Fruit fly (Drosophila melanogaster) whole organism, wandering third instar larva: ENCODE data around the gene Lsp1alpha.
A peak's percentile ranks its signal among the peaks of the same experiment; 100 is the strongest.

ENCODE experiments used
- Abd-B ChIP-seq: fragments of >200 bp; optimal IDR thresholded peaks from 2 replicates; lab custom pipeline; 2017; ENCODE audit warnings: missing biosample characterization, missing genetic modification characterization
- CG32264 ChIP-seq: fragments of 200-800 bp; sonication (Bioruptor generic); optimal IDR thresholded peaks from 2 replicates; lab custom pipeline; 2016; ENCODE audit warnings: missing biosample characterization, missing genetic modification characterization
- CG9705 ChIP-seq: fragments of 200-800 bp; sonication (Bioruptor generic); optimal IDR thresholded peaks from 2 replicates; lab custom pipeline; 2018; ENCODE audit warnings: missing biosample characterization, mild to moderate bottlenecking, missing genetic modification characterization
- CrebA ChIP-seq: fragments of 200-800 bp; sonication (Bioruptor generic); optimal IDR thresholded peaks from 2 replicates; lab custom pipeline; 2016; ENCODE audit warnings: missing biosample characterization, mild to moderate bottlenecking, missing genetic modification characterization, borderline replicate concordance
- Dif ChIP-seq: fragments of 200-275, 200-300 bp; sonication (Bioruptor generic); optimal IDR thresholded peaks from 2 replicates; lab custom pipeline; 2018; ENCODE audit warnings: missing biosample characterization, missing genetic modification characterization; ENCODE audit not compliant: partially characterized antibody
- GATAd ChIP-seq: sonication (Bioruptor generic); optimal IDR thresholded peaks from 2 replicates; lab custom pipeline; 2016; ENCODE audit warnings: missing biosample characterization, missing genetic modification characterization
- HLH106 ChIP-seq: fragments of 200-800 bp; optimal IDR thresholded peaks from 3 replicates; lab custom pipeline; 2019; ENCODE audit warnings: missing biosample characterization, mild to moderate bottlenecking, missing genetic modification characterization, moderate library complexity
- Hnf4 ChIP-seq: fragments of 200-800 bp; sonication (Bioruptor generic); optimal IDR thresholded peaks from 2 replicates; lab custom pipeline; 2016; ENCODE audit warnings: missing biosample characterization, mild to moderate bottlenecking, missing genetic modification characterization
- Hr83 ChIP-seq: fragments of 200-300 bp; sonication (Bioruptor generic); optimal IDR thresholded peaks from 2 replicates; lab custom pipeline; 2016; ENCODE audit warnings: missing biosample characterization, mild to moderate bottlenecking, missing genetic modification characterization, moderate library complexity; ENCODE audit not compliant: poor library complexity, severe bottlenecking
- Jra ChIP-seq: sonication (Bioruptor generic); optimal IDR thresholded peaks from 2 replicates; lab custom pipeline; 2016; ENCODE audit warnings: missing biosample characterization, missing genetic modification characterization
- Mio ChIP-seq: sonication (Bioruptor generic); optimal IDR thresholded peaks from 2 replicates; lab custom pipeline; 2016; ENCODE audit warnings: missing biosample characterization, missing genetic modification characterization
- Myc ChIP-seq: fragments of >200 bp; optimal IDR thresholded peaks from 2 replicates; lab custom pipeline; 2017
- N ChIP-seq: fragments of >200 bp; optimal IDR thresholded peaks from 2 replicates; lab custom pipeline; 2018; ENCODE audit warnings: missing biosample characterization, missing external identifiers, missing genetic modification characterization
- OdsH ChIP-seq: fragments of 200-800 bp; sonication (Bioruptor generic); optimal IDR thresholded peaks from 2 replicates; lab custom pipeline; 2016; ENCODE audit warnings: missing biosample characterization, mild to moderate bottlenecking, missing genetic modification characterization
- Rel ChIP-seq, 2 experiments: fragments of 200-800 bp; sonication (Bioruptor generic) in 1 of 2; optimal IDR thresholded peaks; 2 replicates in 1 of 2; 3 replicates in 1 of 2; lab custom pipeline; 2016 to 2019; ENCODE audit warnings: mild to moderate bottlenecking in 2 of 2, missing biosample characterization in 2 of 2, missing genetic modification characterization in 2 of 2, moderate library complexity in 1 of 2
- Sp1 ChIP-seq: fragments of 200-800 bp; sonication (Bioruptor generic); optimal IDR thresholded peaks from 3 replicates; lab custom pipeline; 2019; ENCODE audit warnings: missing biosample characterization, mild to moderate bottlenecking, missing genetic modification characterization, moderate library complexity
- Vsx2 ChIP-seq: fragments of 200-300, 225-300 bp; sonication (Bioruptor generic); optimal IDR thresholded peaks from 2 replicates; lab custom pipeline; 2018; ENCODE audit warnings: missing biosample characterization, missing genetic modification characterization; ENCODE audit not compliant: partially characterized antibody
- br ChIP-seq: fragments of 200-800 bp; sonication (Bioruptor generic); optimal IDR thresholded peaks from 2 replicates; lab custom pipeline; 2016; ENCODE audit warnings: missing biosample characterization, missing genetic modification characterization
- brk ChIP-seq: fragments of 200-800 bp; sonication (Bioruptor generic); optimal IDR thresholded peaks from 2 replicates; lab custom pipeline; 2016; ENCODE audit warnings: missing biosample characterization, mild to moderate bottlenecking, missing genetic modification characterization
- dl ChIP-seq, 2 experiments: fragments of 175-275, 200-275 bp in 1 of 2; fragments of 200-275 bp in 1 of 2; sonication (Bioruptor generic); optimal IDR thresholded peaks; lab custom pipeline; 2018; ENCODE audit warnings: mild to moderate bottlenecking in 2 of 2, missing biosample characterization in 2 of 2, missing genetic modification characterization in 2 of 2, moderate library complexity in 2 of 2; ENCODE audit not compliant: partially characterized antibody in 2 of 2, insufficient read depth in 1 of 2
- dmrt93B ChIP-seq: fragments of 200-800 bp; sonication (Bioruptor generic); optimal IDR thresholded peaks from 2 replicates; lab custom pipeline; 2018; ENCODE audit warnings: missing biosample characterization, mild to moderate bottlenecking, missing genetic modification characterization
- dsf ChIP-seq: sonication (Bioruptor generic); optimal IDR thresholded peaks from 2 replicates; lab custom pipeline; 2016; ENCODE audit warnings: missing biosample characterization, missing genetic modification characterization, borderline replicate concordance
- ey ChIP-seq: fragments of 200-800 bp; sonication (Bioruptor generic); optimal IDR thresholded peaks from 2 replicates; lab custom pipeline; 2016; ENCODE audit warnings: missing biosample characterization, missing genetic modification characterization
- foxo ChIP-seq, 2 experiments: fragments of 200-800 bp; sonication (Bioruptor generic); optimal IDR thresholded peaks; 2 replicates in 1 of 2; 3 replicates in 1 of 2; lab custom pipeline; 2016 to 2017; ENCODE audit warnings: missing biosample characterization in 2 of 2, missing genetic modification characterization in 2 of 2
- fru ChIP-seq: fragments of 200-800 bp; sonication (Bioruptor generic); optimal IDR thresholded peaks from 3 replicates; lab custom pipeline; 2016; ENCODE audit warnings: missing biosample characterization, mild to moderate bottlenecking, missing genetic modification characterization
- h ChIP-seq: fragments of 200-800 bp; sonication (Bioruptor generic); optimal IDR thresholded peaks from 3 replicates; lab custom pipeline; 2016; ENCODE audit warnings: missing biosample characterization, mild to moderate bottlenecking, missing genetic modification characterization
- jim ChIP-seq: fragments of 175-275, 200-325 bp; sonication (Bioruptor generic); optimal IDR thresholded peaks from 2 replicates; lab custom pipeline; 2016; ENCODE audit warnings: missing biosample characterization, mild to moderate bottlenecking, missing genetic modification characterization
- lola ChIP-seq: fragments of >200 bp; optimal IDR thresholded peaks from 2 replicates; lab custom pipeline; 2017; ENCODE audit warnings: missing biosample characterization, missing genetic modification characterization
- pan ChIP-seq: fragments of >200 bp; optimal IDR thresholded peaks from 2 replicates; lab custom pipeline; 2017
- psq ChIP-seq: fragments of 200-800 bp; sonication (Bioruptor generic); optimal IDR thresholded peaks from 3 replicates; lab custom pipeline; 2017; ENCODE audit warnings: missing biosample characterization, mild to moderate bottlenecking, missing genetic modification characterization, moderate library complexity
- rgr ChIP-seq: fragments of 200-800 bp; sonication (Bioruptor generic); optimal IDR thresholded peaks from 3 replicates; lab custom pipeline; 2016; ENCODE audit warnings: missing biosample characterization, mild to moderate bottlenecking, missing genetic modification characterization
- sage ChIP-seq: fragments of 200-800 bp; sonication (Bioruptor generic); optimal IDR thresholded peaks from 2 replicates; lab custom pipeline; 2016; ENCODE audit warnings: missing biosample characterization, mild to moderate bottlenecking, missing genetic modification characterization
- sv ChIP-seq: fragments of 200-800 bp; sonication (Bioruptor generic); optimal IDR thresholded peaks from 3 replicates; lab custom pipeline; 2016; ENCODE audit warnings: missing biosample characterization, missing genetic modification characterization
- tai ChIP-seq: sonication (Bioruptor generic); optimal IDR thresholded peaks from 2 replicates; lab custom pipeline; 2016; ENCODE audit warnings: missing biosample characterization, missing genetic modification characterization
- usp ChIP-seq: fragments of >200 bp; optimal IDR thresholded peaks from 2 replicates; lab custom pipeline; 2017; ENCODE audit warnings: missing biosample characterization, missing genetic modification characterization

The Lsp1alpha gene

DNA sequence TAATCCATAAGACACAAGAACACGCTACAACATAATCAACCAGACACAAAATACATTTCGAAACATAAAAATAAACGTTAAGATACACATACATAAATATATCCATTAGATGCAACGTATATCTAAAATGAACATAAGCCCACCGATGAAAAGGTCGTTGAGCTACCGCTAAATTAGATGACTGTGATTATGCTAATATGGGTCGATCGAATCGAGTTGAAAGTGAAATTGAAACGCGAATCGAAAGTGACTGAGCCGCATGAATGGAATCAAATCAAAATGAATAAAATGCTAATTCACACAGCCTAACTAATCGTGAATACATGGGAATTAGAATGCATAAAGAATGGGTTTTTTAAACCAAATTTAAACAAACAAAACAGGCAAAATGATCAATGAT, 34.2 kb upstream of the Lsp1alpha start:
- TF ChIP-seq N (GFP tag; lab: Kevin White, UChicago), result no peak
- TF ChIP-seq fru (GFP tag; lab: Kevin White, UChicago), result no peak
- no peak for TF ChIP-seq Myc
- no peak for TF ChIP-seq CG32264 (GFP tag; lab: Kevin White, UChicago)
- no peak for TF ChIP-seq pan (lab: Kevin White, UChicago)
- TF ChIP-seq CG9705, result no peak
- TF ChIP-seq Dif (GFP tag; lab: Kevin White, UChicago), result no peak
- TF ChIP-seq Abd-B, result no peak
- TF ChIP-seq tai (GFP tag; lab: Kevin White, UChicago), result no peak

DNA sequence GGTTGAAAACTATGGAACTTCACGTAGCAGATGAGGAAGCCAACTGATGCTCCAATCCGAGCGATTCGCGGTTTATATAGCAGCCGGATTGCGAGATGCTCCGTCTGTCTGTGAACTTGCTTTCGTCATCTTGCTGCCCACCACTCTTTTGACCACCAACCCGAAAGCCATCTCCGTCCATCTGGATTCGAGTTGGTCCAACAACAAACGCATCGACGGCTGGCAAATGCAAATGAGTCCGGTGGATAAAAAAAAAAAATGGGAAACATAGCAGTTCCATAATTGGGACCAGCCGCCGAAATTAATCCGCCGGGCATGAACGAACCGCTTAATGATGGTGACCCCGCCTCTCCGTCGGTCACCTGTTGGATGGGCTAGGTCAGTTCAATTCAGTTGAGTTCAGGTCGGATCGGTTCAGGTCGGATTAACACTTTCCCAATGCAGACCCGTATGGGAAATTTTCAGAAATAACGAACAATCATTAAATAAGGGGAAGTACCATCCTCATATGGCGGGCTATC, 32.3 kb upstream of the Lsp1alpha start, which contains the start of gene CG15731:
CG15731 (minus strand) TSS at position 51 of the 521 bp plus-strand sequence.
- TF ChIP-seq pan (lab: Kevin White, UChicago) (no peak), usp (GFP tag; lab: Kevin White, UChicago) (no peak), br (GFP tag; lab: Kevin White, UChicago) (no peak), Abd-B (no peak), N (GFP tag; lab: Kevin White, UChicago) (no peak), Jra (GFP tag; lab: Kevin White, UChicago) (no peak), Sp1 (no peak), CG32264 (GFP tag; lab: Kevin White, UChicago) (no peak), dsf (GFP tag; lab: Kevin White, UChicago) (no peak), Mio (GFP tag; lab: Kevin White, UChicago) (no peak)

dm6 chrX:12462216-12462615, 27.9 kb upstream of the Lsp1alpha start:
- no peak for TF ChIP-seq sv (GFP tag; lab: Kevin White, UChicago)
- no peak for TF ChIP-seq lola (GFP tag; lab: Kevin White, UChicago)
- no peak for TF ChIP-seq pan (lab: Kevin White, UChicago)
- TF ChIP-seq Abd-B, result no peak
- TF ChIP-seq tai (GFP tag; lab: Kevin White, UChicago), result no peak
- TF ChIP-seq GATAd, result no peak
- no peak for TF ChIP-seq dsf (GFP tag; lab: Kevin White, UChicago)
- no peak for TF ChIP-seq jim (GFP tag; lab: Kevin White, UChicago)
- no peak for TF ChIP-seq psq (GFP tag; lab: Kevin White, UChicago)
- no peak for TF ChIP-seq HLH106 (tag; lab: Kevin White, UChicago)
- TF ChIP-seq Myc, result no peak
- no peak for TF ChIP-seq ey (GFP tag; lab: Kevin White, UChicago)
- TF ChIP-seq brk, result no peak
- no peak for TF ChIP-seq dmrt93B (GFP tag; lab: Kevin White, UChicago)
- no peak for TF ChIP-seq Vsx2
- no peak for TF ChIP-seq foxo (GFP tag; optimal IDR thresholded peaks at IDR 0.05; lab: Kevin White, UChicago)
- TF ChIP-seq fru (GFP tag; lab: Kevin White, UChicago), result no peak
- TF ChIP-seq Hr83 (GFP tag; lab: Kevin White, UChicago), result no peak
- TF ChIP-seq Rel (GFP tag; optimal IDR thresholded peaks at IDR 0.05; lab: Kevin White, UChicago), result no peak
- TF ChIP-seq Rel (tag; optimal IDR thresholded peaks at IDR 0.05; lab: Kevin White, UChicago), result no peak
- no peak for TF ChIP-seq Dif (GFP tag; lab: Kevin White, UChicago)

DNA sequence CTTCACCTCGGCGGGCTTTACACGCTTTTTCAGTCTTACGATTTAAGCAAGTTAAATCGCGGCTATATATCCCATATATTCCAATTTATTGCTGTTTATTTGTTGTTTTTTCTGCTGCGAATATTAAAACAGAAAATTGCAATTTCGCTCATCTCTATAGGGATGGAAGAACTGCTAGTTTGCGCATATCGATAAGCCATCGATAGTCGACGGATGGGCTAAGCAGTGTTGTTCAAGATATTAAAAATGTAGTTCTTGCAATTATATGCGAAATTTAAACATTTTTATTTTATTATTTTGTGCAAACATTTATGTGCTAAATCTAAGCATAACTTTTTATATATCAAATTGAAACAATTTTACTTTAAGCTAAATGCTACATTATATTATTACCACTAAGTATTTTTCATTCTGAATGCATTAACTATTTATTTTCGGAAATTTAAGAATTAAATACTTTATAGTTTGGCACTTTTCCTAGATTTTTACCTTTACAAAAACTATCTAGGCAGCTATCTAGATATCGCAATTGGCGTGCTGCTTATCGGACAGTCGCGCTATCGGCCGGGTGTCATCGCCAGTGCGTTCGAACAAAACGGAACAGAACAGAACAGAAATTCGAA, 27.0 kb upstream of the Lsp1alpha start, which contains the start of the genes Rab40 and CG42258:
Rab40 (minus strand) TSS at position 177 of the 623 bp plus-strand sequence.
CG42258 (plus strand) TSS at position 593 of the 623 bp plus-strand sequence.
- TF ChIP-seq dmrt93B (GFP tag; lab: Kevin White, UChicago), result no peak
- no peak for TF ChIP-seq pan (lab: Kevin White, UChicago)
- TF ChIP-seq jim (GFP tag; lab: Kevin White, UChicago), result no peak
- TF ChIP-seq CG32264 (GFP tag; lab: Kevin White, UChicago), result no peak
- TF ChIP-seq br (GFP tag; lab: Kevin White, UChicago), result no peak
- TF ChIP-seq Dif (GFP tag; lab: Kevin White, UChicago), result no peak
- peak; percentile 36 for TF ChIP-seq dsf (GFP tag; lab: Kevin White, UChicago)
- peak; percentile 47 for TF ChIP-seq rgr (GFP tag; lab: Kevin White, UChicago)
- peak; percentile 17 for TF ChIP-seq CG9705
- peak; percentile 54 for TF ChIP-seq Hnf4 (GFP tag; lab: Kevin White, UChicago)
- TF ChIP-seq Vsx2, result no peak
- TF ChIP-seq brk, result peak; percentile 8
- TF ChIP-seq OdsH (GFP tag; lab: Kevin White, UChicago), result no peak
- no peak for TF ChIP-seq usp (GFP tag; lab: Kevin White, UChicago)
- peak; percentile 13 for TF ChIP-seq Sp1
- no peak for TF ChIP-seq N (GFP tag; lab: Kevin White, UChicago)
- no peak for TF ChIP-seq sage (GFP tag; lab: Kevin White, UChicago)
- peak; percentile 50 for TF ChIP-seq GATAd
- TF ChIP-seq foxo (GFP tag; optimal IDR thresholded peaks at IDR 0.05; lab: Kevin White, UChicago), result peak in 1 of 2 experiments; percentile 69
- no peak for TF ChIP-seq CrebA
- TF ChIP-seq ey (GFP tag; lab: Kevin White, UChicago), result peak; percentile 49
- TF ChIP-seq tai (GFP tag; lab: Kevin White, UChicago), result peak; percentile 39
- TF ChIP-seq Rel (GFP tag; optimal IDR thresholded peaks at IDR 0.05; lab: Kevin White, UChicago), result no peak
- TF ChIP-seq Rel (tag; optimal IDR thresholded peaks at IDR 0.05; lab: Kevin White, UChicago), result no peak
- TF ChIP-seq lola (GFP tag; lab: Kevin White, UChicago), result no peak
- TF ChIP-seq fru (GFP tag; lab: Kevin White, UChicago), result peak; percentile 54
- no peak for TF ChIP-seq Abd-B
- peak; percentile 44 for TF ChIP-seq psq (GFP tag; lab: Kevin White, UChicago)
- no peak for TF ChIP-seq dl (GFP tag; optimal IDR thresholded peaks at IDR 0.05; lab: Kevin White, UChicago; ENCODE audit: insufficient read depth in 1 of 2, partially characterized antibody in 2 of 2)
- TF ChIP-seq Mio (GFP tag; lab: Kevin White, UChicago), result no peak
- TF ChIP-seq Myc, result peak; percentile 10
- peak; percentile 53 for TF ChIP-seq sv (GFP tag; lab: Kevin White, UChicago)
- TF ChIP-seq Hr83 (GFP tag; lab: Kevin White, UChicago), result peak; percentile 33
- peak; percentile 42 for TF ChIP-seq h
- TF ChIP-seq Jra (GFP tag; lab: Kevin White, UChicago), result peak; percentile 25
